Fruit fly (Drosophila melanogaster): ENCODE measurements around the gene mgl.

Gene mgl

dm6 chrX:9350309-9350708 lies 149.6 kb downstream of the mgl start (continued):
- TF ChIP-seq Bgb (GFP tag; IDR thresholded peaks at IDR 0.05; ENCODE audit: partially characterized antibody): no peak
- TF ChIP-seq CG10321 (GFP tag; IDR thresholded peaks at IDR 0.05): no peak
- no peak for TF ChIP-seq nerfin-2 (GFP tag; IDR thresholded peaks at IDR 0.05; ENCODE audit: partially characterized antibody)
- TF ChIP-seq vnd (GFP tag; IDR thresholded peaks at IDR 0.05; ENCODE audit: partially characterized antibody): no peak
- no peak for TF ChIP-seq cad (GFP tag; optimal IDR thresholded peaks at IDR 0.05)
- TF ChIP-seq corto (GFP tag; optimal IDR thresholded peaks at IDR 0.05): no peak
- no peak for TF ChIP-seq Oaz (GFP tag; IDR thresholded peaks at IDR 0.05)
- no peak for TF ChIP-seq dm (GFP tag; optimal IDR thresholded peaks at IDR 0.05)
- peak; percentile 40; the same call in 1 of the 2 replicates for TF ChIP-seq CG10366 (GFP tag; IDR thresholded peaks at IDR 0.05)
- no peak for TF ChIP-seq CG12155 (GFP tag; optimal IDR thresholded peaks at IDR 0.05)
- peak; percentile 39 for TF ChIP-seq cwo (GFP tag; optimal IDR thresholded peaks at IDR 0.05)
- TF ChIP-seq gro (GFP tag; optimal IDR thresholded peaks at IDR 0.05): no peak
- no peak for TF ChIP-seq Dek (tag; optimal IDR thresholded peaks at IDR 0.05)
- TF ChIP-seq Spps (tag; optimal IDR thresholded peaks at IDR 0.05): no peak
- TF ChIP-seq emc (GFP tag; optimal IDR thresholded peaks at IDR 0.05): no peak
- no peak for TF ChIP-seq Adf1 (GFP tag; IDR thresholded peaks at IDR 0.05)
- no peak for TF ChIP-seq CG1024 (GFP tag; IDR thresholded peaks at IDR 0.05)
- no peak for TF ChIP-seq NFAT (GFP tag; IDR thresholded peaks at IDR 0.05)
- no peak for TF ChIP-seq CG8290 (GFP tag; optimal IDR thresholded peaks at IDR 0.05)
- no peak for TF ChIP-seq CG8290 (tag; optimal IDR thresholded peaks at IDR 0.05)
- no peak for TF ChIP-seq aop (GFP tag; IDR thresholded peaks at IDR 0.05)
- 0 out of 3 replicates have a peak, but pooled peaks have one; percentile 22 for TF ChIP-seq so (GFP tag; IDR thresholded peaks at IDR 0.05)
- TF ChIP-seq shn (GFP tag; optimal IDR thresholded peaks at IDR 0.05): no peak
- peak; percentile 18 for TF ChIP-seq ind (GFP tag; optimal IDR thresholded peaks at IDR 0.05)
- no peak for TF ChIP-seq CG17328 (GFP tag; IDR thresholded peaks at IDR 0.05)
- peak; percentile 32 for TF ChIP-seq gcm (GFP tag; optimal IDR thresholded peaks at IDR 0.05)
- TF ChIP-seq sc (optimal IDR thresholded peaks at IDR 0.05): no peak
- TF ChIP-seq sc (GFP tag; optimal IDR thresholded peaks at IDR 0.05): no peak
- TF ChIP-seq CG3995 (GFP tag; optimal IDR thresholded peaks at IDR 0.05): no peak
- TF ChIP-seq ranshi (GFP tag; IDR thresholded peaks at IDR 0.05): 0 out of 2 replicates have a peak, but pooled peaks have one; percentile 21
- no peak for TF ChIP-seq HLH54F (GFP tag; optimal IDR thresholded peaks at IDR 0.05)
- peak; percentile 4 for TF ChIP-seq az2 (GFP tag; optimal IDR thresholded peaks at IDR 0.05)
- TF ChIP-seq Dip3 (GFP tag; optimal IDR thresholded peaks at IDR 0.05): no peak
- TF ChIP-seq Dbx (GFP tag; IDR thresholded peaks at IDR 0.05): no peak
- TF ChIP-seq ci (GFP tag; IDR thresholded peaks at IDR 0.05): peak; percentile 34; the same call in 1 of the 3 replicates
- no peak for TF ChIP-seq tin (GFP tag; optimal IDR thresholded peaks at IDR 0.05)
- peak; percentile 48; the same call in 2 of the 3 replicates for TF ChIP-seq tgo (GFP tag; IDR thresholded peaks at IDR 0.05)
- TF ChIP-seq Doc2 (GFP tag; IDR thresholded peaks at IDR 0.05): no peak
- peak; percentile 1 for TF ChIP-seq CG15514 (GFP tag; optimal IDR thresholded peaks at IDR 0.05)
- no peak for TF ChIP-seq ATbp (GFP tag; optimal IDR thresholded peaks at IDR 0.05)
- TF ChIP-seq CG32772 (GFP tag; IDR thresholded peaks at IDR 0.05): no peak
- peak; percentile 24 for TF ChIP-seq Hr3 (GFP tag; optimal IDR thresholded peaks at IDR 0.05)
- no peak for TF ChIP-seq CG33557 (GFP tag; optimal IDR thresholded peaks at IDR 0.05)
- TF ChIP-seq CG1832 (GFP tag; optimal IDR thresholded peaks at IDR 0.05): no peak
- TF ChIP-seq CG2678 (tag; optimal IDR thresholded peaks at IDR 0.05): peak; percentile 69
- TF ChIP-seq CG34422 (GFP tag; IDR thresholded peaks at IDR 0.05): no peak
- TF ChIP-seq psq (GFP tag; optimal IDR thresholded peaks at IDR 0.05): no peak
- peak; percentile 43; the same call in 1 of the 3 replicates for TF ChIP-seq CG11695 (GFP tag; IDR thresholded peaks at IDR 0.05)
- TF ChIP-seq Neu2 (GFP tag; optimal IDR thresholded peaks at IDR 0.05; ENCODE audit: borderline replicate concordance): no peak
- no peak for TF ChIP-seq CG14441 (GFP tag; IDR thresholded peaks at IDR 0.05)
- TF ChIP-seq sr (GFP tag; IDR thresholded peaks at IDR 0.05): no peak
- TF ChIP-seq sd (tag; optimal IDR thresholded peaks at IDR 0.05): peak; percentile 15

Measured in whole organism, embryonic.